Worm (Caenorhabditis elegans): ENCODE data around the gene nhr-130.

DNA sequence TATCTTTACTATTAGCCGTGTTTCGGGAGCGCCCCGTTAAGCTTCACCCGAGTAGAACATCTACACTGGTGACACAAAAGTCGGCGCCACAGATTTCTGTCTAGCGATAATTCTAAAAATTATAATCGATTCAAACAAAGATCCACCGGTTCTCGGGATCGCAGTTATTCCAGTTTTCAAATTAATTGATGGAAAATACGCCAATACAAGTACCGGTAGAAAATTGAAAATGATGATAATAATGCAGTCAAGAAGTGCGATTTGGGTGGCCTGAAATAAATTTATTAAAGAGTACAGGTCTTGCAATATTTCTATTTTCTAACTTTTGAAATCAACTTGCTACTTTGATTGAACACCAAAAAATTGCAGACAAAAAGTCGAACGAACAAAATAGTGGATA lies 15.6 kb downstream of the nhr-130 start:
- TF ChIP-seq ceh-22 (tag; optimal IDR thresholded peaks at IDR 0.05) = no peak
- no peak for TF ChIP-seq dmd-4 (tag; optimal IDR thresholded peaks at IDR 0.05; ENCODE audit: borderline replicate concordance)
- no peak for TF ChIP-seq hlh-8 (tag; optimal IDR thresholded peaks at IDR 0.05)
- no peak for TF ChIP-seq tbx-2 (tag; optimal IDR thresholded peaks at IDR 0.05)
- no peak for TF ChIP-seq sox-4 (tag; optimal IDR thresholded peaks at IDR 0.05)
- no peak for TF ChIP-seq ama-1 (optimal IDR thresholded peaks at IDR 0.05)
- TF ChIP-seq C08G9.2 (tag; optimal IDR thresholded peaks at IDR 0.05) = no peak
- TF ChIP-seq nfya-1 (tag; optimal IDR thresholded peaks at IDR 0.05) = no peak
- no peak for TF ChIP-seq pat-9 (tag; optimal IDR thresholded peaks at IDR 0.05)

Measured in whole organism, late embryonic.